Fruit fly (Drosophila melanogaster): ENCODE measurements around the gene CG7573.

Gene CG7573

DNA sequence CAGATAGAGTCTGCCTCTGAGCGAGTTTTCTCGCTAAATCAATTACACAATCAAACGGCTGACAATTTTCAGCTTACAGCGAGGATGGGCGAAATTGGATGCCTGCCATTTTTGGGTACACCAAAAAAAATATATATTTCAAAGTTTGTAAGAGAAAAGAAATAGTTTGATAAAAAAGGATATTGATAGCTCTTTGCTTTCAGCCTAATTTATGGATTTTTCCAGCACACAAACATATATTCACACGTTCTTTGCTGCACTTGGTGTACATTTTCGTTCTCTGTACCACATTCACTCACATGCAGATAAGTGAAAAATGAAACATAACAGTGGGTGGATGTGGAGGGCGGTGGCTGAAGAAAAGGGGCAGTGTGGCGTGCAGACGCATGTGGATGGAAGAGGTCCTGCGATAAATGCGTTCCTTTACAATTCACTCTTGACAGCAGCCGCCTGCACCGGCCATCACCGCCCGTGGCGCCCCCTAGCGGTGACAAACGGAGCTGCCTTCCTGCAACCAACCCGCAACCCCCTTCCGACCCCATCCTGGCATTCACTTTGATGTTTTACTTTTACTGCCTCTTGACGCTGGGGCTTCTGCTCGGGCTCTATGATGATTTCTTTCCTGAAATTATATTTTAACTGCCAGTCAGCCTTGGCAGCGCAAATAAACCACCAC is 3.5 kb downstream of the CG7573 start (continued):
- TF ChIP-seq org-1 (GFP tag; optimal IDR thresholded peaks at IDR 0.05) (no peak), Scr (GFP tag; IDR thresholded peaks at IDR 0.05; ENCODE audit: partially characterized antibody) (no peak), eve (GFP tag; optimal IDR thresholded peaks at IDR 0.05) (no peak), CG11456 (GFP tag; IDR thresholded peaks at IDR 0.05) (no peak), gce (GFP tag; IDR thresholded peaks at IDR 0.05) (no peak), CG2116 (GFP tag; optimal IDR thresholded peaks at IDR 0.05) (no peak), Nf-YA (GFP tag; IDR thresholded peaks at IDR 0.05) (no peak), CG31388 (GFP tag; optimal IDR thresholded peaks at IDR 0.05) (no peak), salm (tag; optimal IDR thresholded peaks at IDR 0.05) (no peak), Doc2 (GFP tag; IDR thresholded peaks at IDR 0.05) (no peak), CG15696 (tag; optimal IDR thresholded peaks at IDR 0.05) (no peak), CG33557 (GFP tag; optimal IDR thresholded peaks at IDR 0.05) (no peak), tgo (GFP tag; IDR thresholded peaks at IDR 0.05) (peak; percentile 23; the same call in 1 of the 3 replicates), CG12236 (GFP tag; optimal IDR thresholded peaks at IDR 0.05) (no peak), scrt (GFP tag; optimal IDR thresholded peaks at IDR 0.05) (no peak), MESR4 (GFP tag; optimal IDR thresholded peaks at IDR 0.05) (no peak), CG7839 (tag; optimal IDR thresholded peaks at IDR 0.05) (no peak), CG9797 (GFP tag; optimal IDR thresholded peaks at IDR 0.05) (no peak), chinmo (GFP tag; IDR thresholded peaks at IDR 0.05; ENCODE audit: partially characterized antibody) (no peak), sug (tag; optimal IDR thresholded peaks at IDR 0.05) (no peak), Xbp1 (GFP tag; optimal IDR thresholded peaks at IDR 0.05) (no peak), Gug (GFP tag; IDR thresholded peaks at IDR 0.05) (0 out of 4 replicates have a peak, but pooled peaks have one; percentile 8), gsb-n (tag; optimal IDR thresholded peaks at IDR 0.05) (no peak), Dip3 (GFP tag; optimal IDR thresholded peaks at IDR 0.05) (no peak), repo (GFP tag; optimal IDR thresholded peaks at IDR 0.05) (no peak), luna (GFP tag; optimal IDR thresholded peaks at IDR 0.05) (no peak), Meics (GFP tag; optimal IDR thresholded peaks at IDR 0.05) (no peak), chm (GFP tag; IDR thresholded peaks at IDR 0.05) (peak; percentile 13; the same call in 1 of the 2 replicates), hkb (optimal IDR thresholded peaks at IDR 0.05) (no peak), hkb (GFP tag; IDR thresholded peaks at IDR 0.05) (0 out of 2 replicates have a peak, but pooled peaks have one; percentile 46), fd64A (GFP tag; optimal IDR thresholded peaks at IDR 0.05) (no peak), CG10321 (GFP tag; IDR thresholded peaks at IDR 0.05) (no peak), CG1602 (GFP tag; optimal IDR thresholded peaks at IDR 0.05) (no peak), hbn (GFP tag; IDR thresholded peaks at IDR 0.05; ENCODE audit: partially characterized antibody) (no peak), dysf (GFP tag; IDR thresholded peaks at IDR 0.05) (no peak), dm (GFP tag; optimal IDR thresholded peaks at IDR 0.05) (no peak), CG8359 (GFP tag; optimal IDR thresholded peaks at IDR 0.05; ENCODE audit: borderline replicate concordance) (no peak), ara (GFP tag; IDR thresholded peaks at IDR 0.05) (0 out of 2 replicates have a peak, but pooled peaks have one; percentile 5), dati (GFP tag; IDR thresholded peaks at IDR 0.05) (no peak), HLH54F (GFP tag; optimal IDR thresholded peaks at IDR 0.05) (no peak), Awh (GFP tag; IDR thresholded peaks at IDR 0.05) (no peak), klu (GFP tag; IDR thresholded peaks at IDR 0.05) (no peak; the same call in 1 of the 2 replicates), bsh (GFP tag; optimal IDR thresholded peaks at IDR 0.05) (peak in 1 of 2 experiments; percentile 24), CTCF (GFP tag; optimal IDR thresholded peaks at IDR 0.05) (peak; percentile 79), zfh1 (GFP tag; IDR thresholded peaks at IDR 0.05) (peak; percentile 55; the same call in 1 of the 3 replicates), ash1 (GFP tag; optimal IDR thresholded peaks at IDR 0.05) (no peak), CG10543 (GFP tag; optimal IDR thresholded peaks at IDR 0.05) (no peak), Drgx (GFP tag; IDR thresholded peaks at IDR 0.05) (no peak), zf30C (GFP tag; optimal IDR thresholded peaks at IDR 0.05) (no peak), nom (GFP tag; optimal IDR thresholded peaks at IDR 0.05) (no peak), Oaz (GFP tag; IDR thresholded peaks at IDR 0.05) (no peak)

Data from whole organism, embryonic.